Fruit fly (Drosophila melanogaster) Kc167 (cell line): Measurements from ENCODE around the gene scf.

Source experiments
- Myc ChIP-seq: fragments of >200 bp; optimal IDR thresholded peaks from 2 replicates; lab custom pipeline; 2017; ENCODE audit warnings: missing external identifiers
- Sin3A ChIP-seq: fragments of >200 bp; optimal IDR thresholded peaks from 2 replicates; lab custom pipeline; 2018; ENCODE audit warnings: missing external identifiers
- h ChIP-seq: fragments of >200 bp; optimal IDR thresholded peaks from 3 replicates; lab custom pipeline; 2018; ENCODE audit warnings: missing external identifiers
- insv ChIP-seq: fragments of >200 bp; optimal IDR thresholded peaks from 3 replicates; lab custom pipeline; 2018; ENCODE audit warnings: missing external identifiers
- psq ChIP-seq: fragments of >200 bp; optimal IDR thresholded peaks from 2 replicates; lab custom pipeline; 2017; ENCODE audit warnings: missing external identifiers
- ttk ChIP-seq: sonication (Bioruptor generic); optimal IDR thresholded peaks from 2 replicates; lab custom pipeline; 2017; ENCODE audit warnings: missing external identifiers

DNA sequence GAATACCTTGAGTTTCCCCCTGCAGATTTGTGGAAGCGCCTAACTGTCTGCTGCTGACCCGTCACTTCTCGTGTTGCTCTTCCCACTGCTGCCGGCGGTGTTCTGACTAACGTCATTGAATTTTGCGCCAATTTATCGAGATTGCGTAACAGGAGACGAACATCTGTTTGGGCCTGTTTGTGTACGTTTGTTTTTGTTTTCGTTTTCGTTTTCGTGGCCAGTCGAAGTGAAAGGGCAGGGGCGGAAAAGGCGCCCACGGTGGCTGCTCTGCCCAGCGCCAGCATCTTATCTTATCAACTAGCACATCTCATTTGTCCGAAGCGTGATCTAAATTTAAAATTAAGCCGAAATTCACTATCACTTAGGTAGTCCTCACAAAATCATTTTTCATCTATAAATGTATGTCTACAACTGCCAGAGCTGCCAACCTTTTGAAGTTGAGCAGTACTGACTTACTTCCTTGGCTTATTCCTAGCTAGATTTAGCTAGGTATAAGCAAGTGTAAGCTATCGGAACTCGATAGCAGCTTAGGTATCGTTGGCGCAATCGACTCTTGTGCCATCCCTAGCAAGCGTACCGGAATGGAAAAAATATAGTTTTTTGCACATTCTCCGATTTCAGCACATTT, 8.6 kb downstream of the scf start, which contains the start of the genes Ctr9 and Nt5a:
- TF ChIP-seq psq (lab: Kevin White, UChicago) (no peak), insv (lab: Kevin White, UChicago) (no peak), ttk (no peak), h (no peak), Sin3A (lab: Kevin White, UChicago) (no peak), Myc (no peak)
